Worm (Caenorhabditis elegans) whole organism, mixed stage, embryonic: Measurements from ENCODE around the gene F21C10.19.

ENCODE experiments used
- elt-1 ChIP-seq: sonication (generic microtip); optimal IDR thresholded peaks from 2 replicates; lab custom pipeline; 2017; ENCODE audit warnings: missing genetic modification characterization, mild to moderate bottlenecking, missing compliant biosample characterization, antibody characterized with exemption, moderate library complexity, borderline replicate concordance; ENCODE audit not compliant: insufficient read depth
- mls-2 ChIP-seq: sonication (generic microtip); optimal IDR thresholded peaks from 2 replicates; lab custom pipeline; 2016; ENCODE audit warnings: mild to moderate bottlenecking, missing genetic modification characterization, moderate library complexity, missing compliant biosample characterization

DNA sequence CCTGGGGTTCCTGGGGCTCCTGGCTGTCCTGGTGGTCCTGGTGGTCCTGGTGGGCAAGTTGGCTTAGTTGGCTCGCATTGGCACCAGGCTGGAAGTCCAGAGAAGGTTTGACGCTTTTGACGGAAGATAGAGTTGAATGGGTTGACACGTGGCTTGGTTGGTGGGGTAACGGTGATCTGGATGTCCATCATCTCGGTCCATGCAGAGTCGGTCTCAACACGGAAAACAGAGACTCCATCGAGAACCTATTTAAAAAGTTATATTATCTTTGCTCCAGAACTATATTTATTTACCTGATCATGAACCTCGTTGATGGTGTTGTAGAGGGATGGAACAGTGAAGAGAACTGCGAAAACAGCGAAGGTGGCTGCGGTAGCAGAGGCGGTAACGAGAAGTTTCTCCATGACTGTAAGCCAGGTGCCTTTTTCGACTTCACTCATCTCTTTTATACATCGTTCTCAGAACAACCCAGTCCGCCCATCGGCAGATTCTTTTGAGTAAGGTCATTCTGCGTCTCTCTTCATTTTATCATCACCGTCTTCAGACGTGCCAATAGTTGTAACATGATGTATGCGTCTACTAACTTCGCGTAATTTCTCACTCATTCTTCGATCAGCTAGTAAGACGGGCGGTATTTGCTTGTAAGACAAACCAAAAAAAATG is 29.5 kb downstream of the F21C10.19 start, which contains the start of gene col-144:
- no peak for TF ChIP-seq elt-1 (tag; lab: Kevin White, UChicago)
- no peak for TF ChIP-seq mls-2 (tag; lab: Kevin White, UChicago)
